Fruit fly (Drosophila melanogaster): Measurements from ENCODE around the gene CG4278.

DNA sequence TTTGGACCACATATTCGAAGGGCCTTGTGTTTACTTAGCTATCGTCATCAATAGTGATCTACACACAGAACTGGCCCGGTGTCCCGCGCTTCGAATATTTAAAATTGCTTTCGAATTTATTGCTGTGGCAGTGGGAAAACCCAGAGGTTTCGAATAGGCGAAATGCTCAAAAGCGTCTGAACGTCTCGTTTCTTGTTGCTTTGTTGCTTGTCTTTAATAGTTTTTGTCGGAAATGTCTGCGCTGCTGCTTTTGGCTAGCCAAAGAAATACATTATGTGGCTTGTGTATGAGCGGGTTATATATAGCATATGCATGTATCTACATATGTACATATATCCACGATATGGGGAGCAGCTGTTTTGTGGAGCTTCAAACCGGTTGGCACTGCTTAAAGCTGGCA, 5.7 kb upstream of the CG4278 start:
- no peak for TF ChIP-seq CG3032 (tag; optimal IDR thresholded peaks at IDR 0.05)
- no peak for TF ChIP-seq lz (GFP tag; optimal IDR thresholded peaks at IDR 0.05)
- no peak for TF ChIP-seq CG1621 (tag; optimal IDR thresholded peaks at IDR 0.05)
- TF ChIP-seq CG11294 (GFP tag; IDR thresholded peaks at IDR 0.05), result no peak
- TF ChIP-seq CG9139 (GFP tag; optimal IDR thresholded peaks at IDR 0.05), result no peak
- no peak for TF ChIP-seq Smox (GFP tag; optimal IDR thresholded peaks at IDR 0.05)
- TF ChIP-seq CG8632 (GFP tag; optimal IDR thresholded peaks at IDR 0.05), result no peak

Data from whole organism, prepupa.